Worm (Caenorhabditis elegans) whole organism, late embryonic: ENCODE data around the gene C15B12.1.

Experiments
- pqm-1 ChIP-seq: sonication (generic microtip); optimal IDR thresholded peaks from 2 replicates; lab custom pipeline; 2016; ENCODE audit warnings: missing genetic modification characterization, missing compliant biosample characterization
- ztf-16 ChIP-seq: sonication (generic microtip); optimal IDR thresholded peaks from 2 replicates; lab custom pipeline; 2017; ENCODE audit warnings: missing genetic modification characterization, missing compliant biosample characterization

DNA sequence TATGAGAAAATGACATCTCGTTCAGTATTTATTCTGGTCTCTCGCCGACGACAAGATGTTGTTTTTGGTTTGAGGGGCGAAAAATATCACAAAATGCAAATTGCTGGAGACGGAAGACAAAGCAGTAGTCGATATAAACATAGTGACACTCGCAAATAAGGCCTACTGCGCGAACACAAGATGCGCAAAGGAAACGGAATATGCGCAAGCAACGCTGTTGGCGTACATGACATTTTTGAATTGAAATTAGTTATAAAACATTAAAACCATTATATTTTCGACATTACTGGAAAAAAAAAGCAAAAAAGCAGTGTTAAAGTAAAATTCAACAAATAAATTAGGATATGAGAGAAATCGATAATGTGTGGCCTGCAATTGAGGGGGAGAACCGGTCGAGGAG, 28.4 kb downstream of the C15B12.1 start, which contains the start of gene cdf-1:
- TF ChIP-seq ztf-16 (tag; lab: Kevin White, UChicago) (no peak), pqm-1 (tag; lab: Kevin White, UChicago) (no peak)
